ENCODE assay signal across 4 fruit fly cellular contexts in genomic region chr2L:10381890-10382450, dm6.
TF ChIP-seq lines count a peak whose summit lies in the region.

TSS of gene CG5096 (plus strand) at chr2L:10382263.

TF ChIP-seq in whole organism, adult, 20 proteins besides CTCF, POLR2A, EP300 and RAD21 (continued from another document):
- TF ChIP-seq Mnt (GFP tag; optimal IDR thresholded peaks at IDR 0.05; lab: Kevin White, UChicago) (peak; percentile 56), ovo (GFP tag; optimal IDR thresholded peaks at IDR 0.05; lab: Kevin White, UChicago) (no peak)

TF ChIP-seq in whole organism, embryonic, 481 proteins besides CTCF, POLR2A, EP300 and RAD21 (continued from another document and continues in another):
- peak; percentile 97 for TF ChIP-seq lab (GFP tag; optimal IDR thresholded peaks at IDR 0.05; lab: Kevin White, UChicago)
- TF ChIP-seq Doc3 (GFP tag; IDR thresholded peaks at IDR 0.05; lab: Robert Waterston, UW; ENCODE audit: partially characterized antibody), result no peak
- peak; percentile 59 for TF ChIP-seq emc (GFP tag; optimal IDR thresholded peaks at IDR 0.05; lab: Kevin White, UChicago)
- TF ChIP-seq CG8359 (GFP tag; optimal IDR thresholded peaks at IDR 0.05; lab: Kevin White, UChicago; ENCODE audit: borderline replicate concordance), result peak; percentile 49
- peak; percentile 96 for TF ChIP-seq row (GFP tag; IDR thresholded peaks at IDR 0.05; lab: Robert Waterston, UW)
- TF ChIP-seq CG17186 (GFP tag; optimal IDR thresholded peaks at IDR 0.05; lab: Kevin White, UChicago), result no peak
- TF ChIP-seq pan (optimal IDR thresholded peaks at IDR 0.05; lab: Kevin White, UChicago), result no peak
- peak in 1 of 2 experiments; percentile 91 for TF ChIP-seq pan (GFP tag; optimal IDR thresholded peaks at IDR 0.05 in 1 of 2, IDR thresholded peaks at IDR 0.05 in 1 of 2)
- TF ChIP-seq Hr78 (GFP tag; optimal IDR thresholded peaks at IDR 0.05; lab: Kevin White, UChicago), result no peak
- peak; percentile 51 for TF ChIP-seq trh (GFP tag; optimal IDR thresholded peaks at IDR 0.05; lab: Kevin White, UChicago)
- TF ChIP-seq CG5953 (GFP tag; IDR thresholded peaks at IDR 0.05; lab: Robert Waterston, UW), result peak; percentile 82
- no peak for TF ChIP-seq CG9876 (GFP tag; optimal IDR thresholded peaks at IDR 0.05; lab: Kevin White, UChicago)
- peak; percentile 86 for TF ChIP-seq mam (GFP tag; optimal IDR thresholded peaks at IDR 0.05; lab: Kevin White, UChicago)
- peak; percentile 33 for TF ChIP-seq NC2α (GFP tag; optimal IDR thresholded peaks at IDR 0.05; lab: Kevin White, UChicago)
- TF ChIP-seq lbe (GFP tag; optimal IDR thresholded peaks at IDR 0.05; lab: Kevin White, UChicago), result peak; percentile 62
- peak; percentile 90 for TF ChIP-seq gro (GFP tag; optimal IDR thresholded peaks at IDR 0.05; lab: Kevin White, UChicago)
- no peak for TF ChIP-seq p53 (GFP tag; optimal IDR thresholded peaks at IDR 0.05; lab: Kevin White, UChicago)
- TF ChIP-seq stwl (tag; optimal IDR thresholded peaks at IDR 0.05; lab: Kevin White, UChicago), result no peak
- TF ChIP-seq CG1603 (tag; optimal IDR thresholded peaks at IDR 0.05; lab: Kevin White, UChicago), result peak; percentile 84
- peak; percentile 63; the same call in 1 of the 3 replicates for TF ChIP-seq CG6175 (GFP tag; IDR thresholded peaks at IDR 0.05; lab: Robert Waterston, UW)
- TF ChIP-seq CoRest (tag; optimal IDR thresholded peaks at IDR 0.05; lab: Kevin White, UChicago), result peak; percentile 93
- no peak for TF ChIP-seq sens-2 (GFP tag; IDR thresholded peaks at IDR 0.05; lab: Robert Waterston, UW)
- TF ChIP-seq Dip3 (GFP tag; optimal IDR thresholded peaks at IDR 0.05; lab: Kevin White, UChicago), result peak; percentile 87
- peak; percentile 53; the same call in 1 of the 2 replicates for TF ChIP-seq bowl (GFP tag; IDR thresholded peaks at IDR 0.05; lab: Robert Waterston, UW)
- TF ChIP-seq Lim3 (GFP tag; IDR thresholded peaks at IDR 0.05; lab: Robert Waterston, UW), result peak; percentile 55; the same call in 1 of the 2 replicates
- peak; percentile 89 for TF ChIP-seq Xrp1 (GFP tag; IDR thresholded peaks at IDR 0.05; lab: Robert Waterston, UW)
- TF ChIP-seq CG13123 (GFP tag; optimal IDR thresholded peaks at IDR 0.05; lab: Kevin White, UChicago), result peak; percentile 71
- TF ChIP-seq CG16863 (GFP tag; optimal IDR thresholded peaks at IDR 0.05; lab: Kevin White, UChicago), result peak; percentile 71
- TF ChIP-seq CG14441 (GFP tag; IDR thresholded peaks at IDR 0.05; lab: Robert Waterston, UW), result peak; percentile 92
- peak; percentile 89 for TF ChIP-seq Ada2b (GFP tag; IDR thresholded peaks at IDR 0.05; lab: Robert Waterston, UW)
- peak; percentile 71 for TF ChIP-seq pnt (GFP tag; optimal IDR thresholded peaks at IDR 0.05; lab: Kevin White, UChicago)
- TF ChIP-seq sim (GFP tag; IDR thresholded peaks at IDR 0.05; lab: Robert Waterston, UW), result peak; percentile 70; the same call in 1 of the 2 replicates
- peak; percentile 94 for TF ChIP-seq Hmr (GFP tag; optimal IDR thresholded peaks at IDR 0.05; lab: Kevin White, UChicago)
- TF ChIP-seq Dbx (GFP tag; IDR thresholded peaks at IDR 0.05; lab: Robert Waterston, UW), result peak; percentile 94
- TF ChIP-seq CG7963 (GFP tag; IDR thresholded peaks at IDR 0.05; lab: Robert Waterston, UW; ENCODE audit: partially characterized antibody), result no peak
- peak; percentile 53 for TF ChIP-seq CG9609 (GFP tag; optimal IDR thresholded peaks at IDR 0.05; lab: Kevin White, UChicago)
- TF ChIP-seq Dll (GFP tag; IDR thresholded peaks at IDR 0.05; lab: Robert Waterston, UW; ENCODE audit: partially characterized antibody), result no peak
- TF ChIP-seq lov (optimal IDR thresholded peaks at IDR 0.05; lab: Kevin White, UChicago), result no peak
- TF ChIP-seq lov (GFP tag; IDR thresholded peaks at IDR 0.05; lab: Robert Waterston, UW), result peak; percentile 67; the same call in 1 of the 3 replicates
- TF ChIP-seq gce (GFP tag; IDR thresholded peaks at IDR 0.05; lab: Robert Waterston, UW), result no peak; the same call in 2 of the 3 replicates
- TF ChIP-seq ERR (GFP tag; optimal IDR thresholded peaks at IDR 0.05; lab: Kevin White, UChicago), result peak; percentile 77

TF ChIP-seq in whole organism, prepupa, 60 proteins besides CTCF, POLR2A, EP300 and RAD21 (continued from another document):
- TF ChIP-seq net (GFP tag; optimal IDR thresholded peaks at IDR 0.05; lab: Kevin White, UChicago) (no peak), CG10631 (GFP tag; optimal IDR thresholded peaks at IDR 0.05; lab: Kevin White, UChicago) (peak; percentile 43), CG8319 (GFP tag; optimal IDR thresholded peaks at IDR 0.05; lab: Kevin White, UChicago) (peak; percentile 36), Blimp-1 (GFP tag; optimal IDR thresholded peaks at IDR 0.05; lab: Kevin White, UChicago) (no peak), CG32006 (GFP tag; optimal IDR thresholded peaks at IDR 0.05; lab: Kevin White, UChicago) (no peak), Sox15 (GFP tag; optimal IDR thresholded peaks at IDR 0.05; lab: Kevin White, UChicago) (no peak), cyc (GFP tag; optimal IDR thresholded peaks at IDR 0.05; lab: Kevin White, UChicago) (peak; percentile 64), CG16779 (tag; optimal IDR thresholded peaks at IDR 0.05; lab: Kevin White, UChicago) (no peak), CG6854 (GFP tag; optimal IDR thresholded peaks at IDR 0.05; lab: Kevin White, UChicago) (no peak), esn (GFP tag; optimal IDR thresholded peaks at IDR 0.05; lab: Kevin White, UChicago) (peak; percentile 81), acj6 (GFP tag; optimal IDR thresholded peaks at IDR 0.05; lab: Kevin White, UChicago) (peak; percentile 60), salr (GFP tag; optimal IDR thresholded peaks at IDR 0.05; lab: Kevin White, UChicago) (no peak), pdm3 (GFP tag; optimal IDR thresholded peaks at IDR 0.05; lab: Kevin White, UChicago) (no peak), CG3919 (GFP tag; optimal IDR thresholded peaks at IDR 0.05; lab: Kevin White, UChicago) (no peak), lz (GFP tag; optimal IDR thresholded peaks at IDR 0.05; lab: Kevin White, UChicago) (peak; percentile 66), Ets96B (tag; optimal IDR thresholded peaks at IDR 0.05; lab: Kevin White, UChicago) (peak; percentile 62), CG4318 (GFP tag; optimal IDR thresholded peaks at IDR 0.05; lab: Kevin White, UChicago) (no peak), CG8119 (GFP tag; IDR thresholded peaks at IDR 0.05; lab: Robert Waterston, UW) (no peak; the same call in 1 of the 3 replicates), CG6808 (GFP tag; optimal IDR thresholded peaks at IDR 0.05; lab: Kevin White, UChicago) (no peak), Eip93F (GFP tag; optimal IDR thresholded peaks at IDR 0.05; lab: Kevin White, UChicago) (peak; percentile 81), CG3032 (tag; optimal IDR thresholded peaks at IDR 0.05; lab: Kevin White, UChicago) (peak; percentile 39), achi (GFP tag; optimal IDR thresholded peaks at IDR 0.05; lab: Kevin White, UChicago) (no peak), fd85E (GFP tag; optimal IDR thresholded peaks at IDR 0.05; lab: Kevin White, UChicago) (no peak), Eip78C (GFP tag; lab: Kevin White, UChicago) (peak; percentile 92), vri (GFP tag; optimal IDR thresholded peaks at IDR 0.05; lab: Kevin White, UChicago) (no peak), Ets21C (GFP tag; optimal IDR thresholded peaks at IDR 0.05; lab: Kevin White, UChicago) (peak; percentile 37), CG6792 (GFP tag; optimal IDR thresholded peaks at IDR 0.05; lab: Kevin White, UChicago) (peak; percentile 69), OdsH (GFP tag; optimal IDR thresholded peaks at IDR 0.05; lab: Kevin White, UChicago) (peak; percentile 55), Hr4 (GFP tag; optimal IDR thresholded peaks at IDR 0.05; lab: Kevin White, UChicago) (peak; percentile 54), ss (GFP tag; optimal IDR thresholded peaks at IDR 0.05; lab: Kevin White, UChicago) (no peak), Lpt (GFP tag; optimal IDR thresholded peaks at IDR 0.05; lab: Kevin White, UChicago) (no peak), Smox (GFP tag; optimal IDR thresholded peaks at IDR 0.05; lab: Kevin White, UChicago) (no peak), spab (GFP tag; optimal IDR thresholded peaks at IDR 0.05; lab: Kevin White, UChicago) (no peak), CG8632 (GFP tag; optimal IDR thresholded peaks at IDR 0.05; lab: Kevin White, UChicago) (peak; percentile 69), dsx (GFP tag; optimal IDR thresholded peaks at IDR 0.05; lab: Kevin White, UChicago; ENCODE audit: poor library complexity, severe bottlenecking) (peak; percentile 29), Hr39 (GFP tag; optimal IDR thresholded peaks at IDR 0.05; lab: Kevin White, UChicago) (no peak), CG11762 (GFP tag; optimal IDR thresholded peaks at IDR 0.05; lab: Kevin White, UChicago; ENCODE audit: insufficient read depth) (peak; percentile 34), Met (GFP tag; optimal IDR thresholded peaks at IDR 0.05; lab: Kevin White, UChicago) (peak; percentile 80), eg (GFP tag; IDR thresholded peaks at IDR 0.05; lab: Robert Waterston, UW) (no peak), CG6163 (GFP tag; IDR thresholded peaks at IDR 0.05; lab: Robert Waterston, UW) (no peak)

TF ChIP-seq in whole organism, wandering third instar larva, 38 proteins besides CTCF, POLR2A, EP300 and RAD21 (continued from another document):
- TF ChIP-seq Rel (GFP tag; optimal IDR thresholded peaks at IDR 0.05; lab: Kevin White, UChicago) (no peak), Rel (tag; optimal IDR thresholded peaks at IDR 0.05; lab: Kevin White, UChicago) (peak; percentile 96), Dif (GFP tag; optimal IDR thresholded peaks at IDR 0.05; lab: Kevin White, UChicago; ENCODE audit: partially characterized antibody) (no peak), Abd-B (GFP tag; optimal IDR thresholded peaks at IDR 0.05; lab: Kevin White, UChicago) (no peak), Hr78 (GFP tag; optimal IDR thresholded peaks at IDR 0.05; lab: Kevin White, UChicago) (no peak), Sp1 (GFP tag; optimal IDR thresholded peaks at IDR 0.05; lab: Kevin White, UChicago) (peak; percentile 80)
TF ChIP-seq in whole organism, wandering third instar larva: peak in this region for 19.
